Fruit fly (Drosophila melanogaster) whole organism, embryonic: ENCODE measurements around the gene CG45676.

Experiments
- Blimp-1 ChIP-seq: fragments of 200-800 bp; sonication (Bioruptor generic); optimal IDR thresholded peaks from 3 replicates; lab custom pipeline; 2018; ENCODE audit warnings: missing biosample characterization, missing genetic modification characterization, mild to moderate bottlenecking, moderate library complexity, missing genetic modification reagents
- Bteb2 ChIP-seq: fragments of 200-800 bp; sonication (Bioruptor generic); optimal IDR thresholded peaks from 2 replicates; lab custom pipeline; 2016; ENCODE audit warnings: missing biosample characterization, missing genetic modification characterization
- CG11560 ChIP-seq: fragments of 200-800 bp; sonication (Bioruptor generic); IDR thresholded peaks from 3 replicates; pipeline ENCODE4 v1.3.6; 2022; ENCODE audit warnings: missing biosample characterization, missing genetic modification characterization
- CG12219 ChIP-seq: fragments of 200-800 bp; sonication (Bioruptor generic); optimal IDR thresholded peaks from 3 replicates; lab custom pipeline; 2018; ENCODE audit warnings: missing biosample characterization, mild to moderate bottlenecking, missing genetic modification characterization
- CG12659 ChIP-seq: fragments of 200-800 bp; sonication (Bioruptor generic); optimal IDR thresholded peaks from 3 replicates; lab custom pipeline; 2017; ENCODE audit warnings: mild to moderate bottlenecking, missing biosample characterization, missing genetic modification reagents, missing genetic modification characterization
- CG16815 ChIP-seq: fragments of 200-800 bp; sonication (Bioruptor generic); optimal IDR thresholded peaks from 3 replicates; lab custom pipeline; 2017; ENCODE audit warnings: missing biosample characterization, mild to moderate bottlenecking, missing genetic modification characterization
- CG1792 ChIP-seq: fragments of 200-800 bp; sonication (Bioruptor generic); optimal IDR thresholded peaks from 2 replicates; lab custom pipeline; 2016; ENCODE audit warnings: missing biosample characterization, missing genetic modification characterization
- CG2875 ChIP-seq: fragments of 200-800 bp; sonication (Bioruptor generic); optimal IDR thresholded peaks from 2 replicates; lab custom pipeline; 2017; ENCODE audit warnings: missing biosample characterization, mild to moderate bottlenecking, missing genetic modification characterization, missing genetic modification reagents
- CG3065 ChIP-seq: fragments of 200-800 bp; sonication (Bioruptor generic); optimal IDR thresholded peaks from 2 replicates; lab custom pipeline; 2016; ENCODE audit warnings: missing biosample characterization, missing genetic modification characterization
- CG31365 ChIP-seq: fragments of 200-800 bp; sonication (Bioruptor generic); optimal IDR thresholded peaks from 2 replicates; lab custom pipeline; 2018; ENCODE audit warnings: missing biosample characterization, mild to moderate bottlenecking, missing genetic modification characterization
- CG32532 ChIP-seq: fragments of 200-800 bp; sonication (Bioruptor generic); IDR thresholded peaks from 2 replicates; pipeline ENCODE4 v1.3.6; 2022; ENCODE audit warnings: missing biosample characterization, missing genetic modification characterization
- CG43689 ChIP-seq: fragments of 200-800 bp; sonication (Bioruptor generic); IDR thresholded peaks from 2 replicates; pipeline ENCODE4 v1.3.6; 2022; ENCODE audit warnings: missing biosample characterization, missing genetic modification characterization
- CG4707 ChIP-seq: fragments of 200-800 bp; sonication (Bioruptor generic); optimal IDR thresholded peaks from 2 replicates; lab custom pipeline; 2018; ENCODE audit warnings: missing biosample characterization, mild to moderate bottlenecking, missing genetic modification characterization, moderate library complexity
- CG4820 ChIP-seq: fragments of 200-800 bp; sonication (Bioruptor generic); optimal IDR thresholded peaks from 3 replicates; lab custom pipeline; 2016; ENCODE audit warnings: missing biosample characterization, missing genetic modification characterization
- CG6254 ChIP-seq: fragments of 200-800 bp; sonication (Bioruptor generic); optimal IDR thresholded peaks from 3 replicates; lab custom pipeline; 2017; ENCODE audit warnings: mild to moderate bottlenecking, missing biosample characterization, missing genetic modification reagents, missing genetic modification characterization
- CG6272 ChIP-seq: fragments of 200-800 bp; sonication (Bioruptor generic); IDR thresholded peaks from 2 replicates; pipeline ENCODE4 v1.3.6; 2022; ENCODE audit warnings: missing biosample characterization, missing genetic modification characterization
- CG6654 ChIP-seq: fragments of 200-800 bp; sonication (Bioruptor generic); optimal IDR thresholded peaks from 2 replicates; lab custom pipeline; 2017; ENCODE audit warnings: missing biosample characterization, mild to moderate bottlenecking, missing genetic modification characterization
- CG9437 ChIP-seq: fragments of 200-800 bp; sonication (Bioruptor generic); optimal IDR thresholded peaks from 2 replicates; lab custom pipeline; 2018; ENCODE audit warnings: missing biosample characterization, mild to moderate bottlenecking, missing genetic modification characterization
- CG9609 ChIP-seq: fragments of 200-800 bp; sonication (Bioruptor generic); optimal IDR thresholded peaks from 3 replicates; lab custom pipeline; 2016; ENCODE audit warnings: missing biosample characterization, missing genetic modification characterization
- Dek ChIP-seq: fragments of 200-800 bp; sonication (Bioruptor generic); optimal IDR thresholded peaks from 3 replicates; lab custom pipeline; 2019; ENCODE audit warnings: missing biosample characterization, mild to moderate bottlenecking, missing genetic modification characterization, moderate library complexity
- HHEX ChIP-seq: fragments of 200-800 bp; sonication (Bioruptor generic); optimal IDR thresholded peaks from 3 replicates; lab custom pipeline; 2017; ENCODE audit warnings: missing biosample characterization, mild to moderate bottlenecking, missing genetic modification characterization, missing genetic modification reagents
- Lhr ChIP-seq: fragments of 200-800 bp; sonication (Bioruptor generic); optimal IDR thresholded peaks from 3 replicates; lab custom pipeline; 2017; ENCODE audit warnings: mild to moderate bottlenecking, missing biosample characterization, missing genetic modification reagents, missing genetic modification characterization
- Myb ChIP-seq: fragments of 200-800 bp; sonication (Bioruptor generic); optimal IDR thresholded peaks from 2 replicates; lab custom pipeline; 2016; ENCODE audit warnings: missing biosample characterization, missing genetic modification characterization
- NC2α ChIP-seq: fragments of 200-800 bp; sonication (Bioruptor generic); optimal IDR thresholded peaks from 2 replicates; lab custom pipeline; 2016; ENCODE audit warnings: missing biosample characterization, missing genetic modification characterization
- Nf-YC ChIP-seq: fragments of 200-800 bp; optimal IDR thresholded peaks from 3 replicates; lab custom pipeline; 2019; ENCODE audit warnings: missing biosample characterization, mild to moderate bottlenecking, missing genetic modification characterization, moderate library complexity
- Ptx1 ChIP-seq: fragments of 200-800 bp; sonication (Bioruptor generic); IDR thresholded peaks from 2 replicates; pipeline ENCODE4 v1.3.6; 2022; ENCODE audit warnings: missing biosample characterization, missing genetic modification characterization
- Rx ChIP-seq: fragments of 200-800 bp; sonication (Bioruptor generic); IDR thresholded peaks from 2 replicates; pipeline ENCODE4 v1.3.6; 2022; ENCODE audit warnings: missing biosample characterization, missing genetic modification characterization
- Ssrp ChIP-seq: fragments of 200-800 bp; sonication (Bioruptor generic); optimal IDR thresholded peaks from 2 replicates; lab custom pipeline; 2018; ENCODE audit warnings: missing biosample characterization, mild to moderate bottlenecking, missing genetic modification characterization, moderate library complexity
- Tbp ChIP-seq: fragments of >200 bp; optimal IDR thresholded peaks from 2 replicates; lab custom pipeline; 2018; ENCODE audit warnings: missing biosample characterization, missing genetic modification characterization
- Trl ChIP-seq, 3 experiments: fragments of >200 bp in 2 of 3; fragments of 200-800 bp in 1 of 3; sonication (Bioruptor generic) in 1 of 3; optimal IDR thresholded peaks; 2 replicates in 1 of 3; 3 replicates in 2 of 3; lab custom pipeline; 2016 to 2017; ENCODE audit warnings: missing biosample characterization in 1 of 3, missing genetic modification characterization in 1 of 3
- Vsx1 ChIP-seq: fragments of 200-800 bp; sonication (Bioruptor generic); optimal IDR thresholded peaks from 2 replicates; lab custom pipeline; 2017; ENCODE audit warnings: missing biosample characterization, mild to moderate bottlenecking, missing genetic modification characterization, missing genetic modification reagents
- aop ChIP-seq: fragments of 200-800 bp; sonication (Bioruptor generic); IDR thresholded peaks from 2 replicates; pipeline ENCODE4 v1.3.6; 2022; ENCODE audit warnings: missing biosample characterization, missing genetic modification characterization
- caup ChIP-seq: fragments of 200-800 bp; sonication (Bioruptor generic); optimal IDR thresholded peaks from 3 replicates; lab custom pipeline; 2017; ENCODE audit warnings: missing biosample characterization, mild to moderate bottlenecking, missing genetic modification characterization, moderate library complexity; ENCODE audit not compliant: severe bottlenecking
- crc ChIP-seq: fragments of 200-800 bp; sonication (Bioruptor generic); optimal IDR thresholded peaks from 2 replicates; lab custom pipeline; 2016; ENCODE audit warnings: missing biosample characterization, missing genetic modification characterization
- cwo ChIP-seq: fragments of 200-800 bp; sonication (Bioruptor generic); optimal IDR thresholded peaks from 3 replicates; lab custom pipeline; 2017; ENCODE audit warnings: missing biosample characterization, missing genetic modification characterization, mild to moderate bottlenecking, moderate library complexity, missing genetic modification reagents
- hbn ChIP-seq: fragments of 200-800 bp; sonication (Bioruptor generic); IDR thresholded peaks from 2 replicates; pipeline ENCODE4 v1.3.6; 2022; ENCODE audit warnings: missing biosample characterization, missing genetic modification characterization; ENCODE audit not compliant: partially characterized antibody
- hkb ChIP-seq, 2 experiments: fragments of 200-800 bp in 1 of 2; fragments of >200 bp in 1 of 2; sonication (Bioruptor generic) in 1 of 2; IDR thresholded peaks in 1 of 2; optimal IDR thresholded peaks in 1 of 2; 2 replicates each; pipeline versions ENCODE4 v1.3.6 to Lab custom; 2017 to 2022; ENCODE audit warnings: missing biosample characterization in 1 of 2, missing genetic modification characterization in 1 of 2
- nom ChIP-seq: fragments of 200-800 bp; sonication (Bioruptor generic); optimal IDR thresholded peaks from 2 replicates; lab custom pipeline; 2017; ENCODE audit warnings: missing biosample characterization, missing genetic modification characterization, mild to moderate bottlenecking, moderate library complexity, missing genetic modification reagents
- odd ChIP-seq: fragments of 200-800 bp; sonication (Bioruptor generic); optimal IDR thresholded peaks from 2 replicates; lab custom pipeline; 2017; ENCODE audit warnings: missing biosample characterization, mild to moderate bottlenecking, missing genetic modification characterization
- otp ChIP-seq: fragments of 200-800 bp; sonication (Bioruptor generic); IDR thresholded peaks from 3 replicates; pipeline ENCODE4, ENCODE4 v1.3.6; 2022; ENCODE audit warnings: missing biosample characterization, missing genetic modification characterization
- prd ChIP-seq, 3 experiments: fragments of >200 bp in 2 of 3; fragments of 200-800 bp in 1 of 3; sonication (Bioruptor generic) in 1 of 3; optimal IDR thresholded peaks in 2 of 3; IDR thresholded peaks in 1 of 3; 2 replicates in 2 of 3; 3 replicates in 1 of 3; pipeline versions ENCODE4 v1.3.6 to Lab custom; 2017 to 2022; ENCODE audit warnings: missing biosample characterization in 1 of 3, missing genetic modification characterization in 1 of 3
- rib ChIP-seq: fragments of 200-800 bp; sonication (Bioruptor generic); IDR thresholded peaks from 2 replicates; pipeline ENCODE4 v1.3.6; 2022; ENCODE audit warnings: missing biosample characterization, missing genetic modification characterization
- slp2 ChIP-seq: fragments of 200-800 bp; sonication (Bioruptor generic); optimal IDR thresholded peaks from 2 replicates; lab custom pipeline; 2016; ENCODE audit warnings: missing biosample characterization, missing genetic modification characterization
- stwl ChIP-seq: fragments of 200-800 bp; sonication (Bioruptor generic); optimal IDR thresholded peaks from 3 replicates; lab custom pipeline; 2018; ENCODE audit warnings: missing biosample characterization, mild to moderate bottlenecking, missing genetic modification characterization, moderate library complexity
- toy ChIP-seq: fragments of 200-800 bp; sonication (Bioruptor generic); IDR thresholded peaks from 2 replicates; pipeline ENCODE4 v1.3.6; 2022; ENCODE audit warnings: missing biosample characterization, missing genetic modification characterization
- wor ChIP-seq: fragments of 200-800 bp; sonication (Bioruptor generic); IDR thresholded peaks from 2 replicates; pipeline ENCODE4 v1.3.6; 2022; ENCODE audit warnings: missing biosample characterization, missing genetic modification characterization
- yki ChIP-seq: fragments of >200 bp; optimal IDR thresholded peaks from 3 replicates; lab custom pipeline; 2018

Gene CG45676

dm6 chr3R:11458022-11458850 is 39.6 kb downstream of the CG45676 start (continued):
- peak; percentile 64 for TF ChIP-seq CG11560 (tag; lab: Robert Waterston, UW)
- TF ChIP-seq CG9609: peak; percentile 64
- no peak for TF ChIP-seq stwl (tag; lab: Kevin White, UChicago)
- TF ChIP-seq nom (GFP tag; lab: Kevin White, UChicago): no peak
- TF ChIP-seq Myb (GFP tag; lab: Kevin White, UChicago): peak; percentile 46
- 0 out of 2 replicates have a peak, but pooled peaks have one; percentile 75 for TF ChIP-seq toy (GFP tag; lab: Robert Waterston, UW)
- peak; percentile 74 for TF ChIP-seq caup
- no peak for TF ChIP-seq aop (GFP tag; lab: Robert Waterston, UW)
- TF ChIP-seq CG2875 (GFP tag; lab: Kevin White, UChicago): no peak
- TF ChIP-seq NC2α (GFP tag; lab: Kevin White, UChicago): peak; percentile 21
- peak; percentile 63 for TF ChIP-seq CG6272 (GFP tag; lab: Robert Waterston, UW)
- TF ChIP-seq rib (GFP tag; lab: Robert Waterston, UW): peak; percentile 63; the same call in 1 of the 2 replicates
- peak; percentile 43; the same call in 1 of the 2 replicates for TF ChIP-seq wor (GFP tag; lab: Robert Waterston, UW)
- TF ChIP-seq cwo: peak; percentile 85
- peak; percentile 38 for TF ChIP-seq Vsx1 (GFP tag; lab: Kevin White, UChicago)
- TF ChIP-seq hkb (optimal IDR thresholded peaks at IDR 0.05; lab: Kevin White, UChicago): no peak
- TF ChIP-seq hkb (GFP tag; IDR thresholded peaks at IDR 0.05; lab: Robert Waterston, UW): peak; percentile 82
- TF ChIP-seq Dek (tag; lab: Kevin White, UChicago): peak; percentile 35
- peak; percentile 12 to 59 for TF ChIP-seq Trl (optimal IDR thresholded peaks at IDR 0.05; lab: Kevin White, UChicago)
- TF ChIP-seq Trl (GFP tag; optimal IDR thresholded peaks at IDR 0.05; lab: Kevin White, UChicago): peak; percentile 40
- TF ChIP-seq otp (GFP tag; lab: Robert Waterston, UW): peak; percentile 67; the same call in 2 of the 3 replicates
- no peak for TF ChIP-seq yki (lab: Kevin White, UChicago)
- TF ChIP-seq Tbp: no peak
- peak; percentile 33 for TF ChIP-seq CG1792 (GFP tag; lab: Kevin White, UChicago)
- 0 out of 2 replicates have a peak, but pooled peaks have one; percentile 26 for TF ChIP-seq CG43689
- TF ChIP-seq CG16815: no peak
- TF ChIP-seq odd (GFP tag; lab: Kevin White, UChicago): no peak
- TF ChIP-seq crc (GFP tag; lab: Kevin White, UChicago): peak; percentile 27
- peak; percentile 86 for TF ChIP-seq Ptx1 (GFP tag; lab: Robert Waterston, UW)
- no peak for TF ChIP-seq CG6654 (GFP tag; lab: Kevin White, UChicago)
- peak; percentile 54 for TF ChIP-seq CG12659 (GFP tag; lab: Kevin White, UChicago)
- no peak for TF ChIP-seq Lhr (GFP tag; lab: Kevin White, UChicago)
- TF ChIP-seq Nf-YC: no peak
- peak; percentile 64 for TF ChIP-seq Rx
- TF ChIP-seq prd (optimal IDR thresholded peaks at IDR 0.05; lab: Kevin White, UChicago): no peak
- peak; percentile 86 for TF ChIP-seq prd (GFP tag; IDR thresholded peaks at IDR 0.05; lab: Robert Waterston, UW)
- peak; percentile 64 for TF ChIP-seq Blimp-1 (GFP tag; lab: Kevin White, UChicago)
- peak; percentile 51 for TF ChIP-seq CG4820 (GFP tag; lab: Kevin White, UChicago)
- TF ChIP-seq CG4707: no peak
- peak; percentile 5 for TF ChIP-seq CG31365
- peak; percentile 44 for TF ChIP-seq Ssrp (tag; lab: Kevin White, UChicago)
- TF ChIP-seq CG6254: no peak
- TF ChIP-seq HHEX: peak; percentile 70
- peak; percentile 17 for TF ChIP-seq slp2 (GFP tag; lab: Kevin White, UChicago)
- no peak for TF ChIP-seq CG3065 (GFP tag; lab: Kevin White, UChicago)
- TF ChIP-seq CG12219: peak; percentile 49
- peak; percentile 28 for TF ChIP-seq Bteb2 (GFP tag; lab: Kevin White, UChicago)
- peak; percentile 88 for TF ChIP-seq CG32532 (GFP tag; lab: Robert Waterston, UW)
- TF ChIP-seq CG9437 (GFP tag; lab: Kevin White, UChicago): peak; percentile 37
- TF ChIP-seq hbn: no peak
